Fruit fly (Drosophila melanogaster): ENCODE measurements around the gene eIF4EHP.

DNA sequence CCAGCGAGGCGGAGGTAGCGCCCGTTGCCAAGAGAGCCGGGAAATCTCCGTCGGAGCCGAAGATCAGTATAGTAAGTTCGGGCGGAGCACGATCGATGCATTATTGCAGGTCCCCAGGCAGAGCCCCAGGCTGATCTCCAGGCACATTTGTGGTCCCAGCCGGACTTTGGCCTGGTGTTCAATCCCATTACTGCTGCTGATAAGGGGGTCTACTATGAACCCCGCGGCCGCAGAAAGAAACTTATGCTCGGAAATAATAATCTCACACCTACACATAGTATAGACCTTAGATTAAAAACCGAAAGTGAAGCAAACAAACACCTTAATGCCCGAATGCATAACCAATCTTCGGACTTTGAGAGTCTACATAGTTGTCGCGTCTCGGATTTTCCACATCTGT lies 8.2 kb upstream of the eIF4EHP start:
- TF ChIP-seq CG17806 (tag; optimal IDR thresholded peaks at IDR 0.05) = no peak
- no peak for TF ChIP-seq CG34367 (tag; optimal IDR thresholded peaks at IDR 0.05)

All from whole organism, pupa.